Fruit fly (Drosophila melanogaster) whole organism, embryonic: ENCODE results near the gene mRpL16.

ENCODE experiments used
- Adf1 ChIP-seq: fragments of 200-800 bp; sonication (Bioruptor generic); IDR thresholded peaks from 2 replicates; pipeline ENCODE4 v1.3.6; 2022; ENCODE audit warnings: missing biosample characterization, missing genetic modification characterization
- CG10462 ChIP-seq: fragments of 200-800 bp; sonication (Bioruptor generic); optimal IDR thresholded peaks from 2 replicates; lab custom pipeline; 2016; ENCODE audit warnings: missing biosample characterization, missing genetic modification characterization
- CG10543 ChIP-seq: fragments of 200-800 bp; sonication (Bioruptor generic); optimal IDR thresholded peaks from 3 replicates; lab custom pipeline; 2017; ENCODE audit warnings: missing biosample characterization, mild to moderate bottlenecking, missing genetic modification characterization, moderate library complexity
- CG12155 ChIP-seq: fragments of 200-800 bp; sonication (Bioruptor generic); optimal IDR thresholded peaks from 3 replicates; lab custom pipeline; 2016; ENCODE audit warnings: missing biosample characterization, missing genetic modification characterization
- CG1233 ChIP-seq: fragments of 200-800 bp; sonication (Bioruptor generic); optimal IDR thresholded peaks from 4 replicates; lab custom pipeline; 2018; ENCODE audit warnings: missing biosample characterization, mild to moderate bottlenecking, missing genetic modification characterization
- CG12769 ChIP-seq: fragments of 200-800 bp; sonication (Bioruptor generic); optimal IDR thresholded peaks from 2 replicates; lab custom pipeline; 2019; ENCODE audit warnings: missing biosample characterization, mild to moderate bottlenecking, missing genetic modification characterization, moderate library complexity
- CG13424 ChIP-seq: fragments of 200-800 bp; sonication (Bioruptor generic); optimal IDR thresholded peaks from 2 replicates; lab custom pipeline; 2019; ENCODE audit warnings: missing biosample characterization, mild to moderate bottlenecking, missing genetic modification characterization, moderate library complexity
- CG13894 ChIP-seq: fragments of 200-800 bp; sonication (Bioruptor generic); optimal IDR thresholded peaks from 3 replicates; lab custom pipeline; 2018; ENCODE audit warnings: missing biosample characterization, mild to moderate bottlenecking, missing genetic modification characterization, moderate library complexity
- CG15696 ChIP-seq: fragments of 200-800 bp; sonication (Bioruptor generic); optimal IDR thresholded peaks from 2 replicates; lab custom pipeline; 2019; ENCODE audit warnings: missing biosample characterization, mild to moderate bottlenecking, missing genetic modification characterization, moderate library complexity
- CG17359 ChIP-seq: fragments of 200-800 bp; sonication (Bioruptor generic); optimal IDR thresholded peaks from 3 replicates; lab custom pipeline; 2018; ENCODE audit warnings: missing biosample characterization, mild to moderate bottlenecking, missing genetic modification characterization, moderate library complexity
- CG2678 ChIP-seq: fragments of 200-800 bp; sonication (Bioruptor generic); optimal IDR thresholded peaks from 3 replicates; lab custom pipeline; 2019; ENCODE audit warnings: missing biosample characterization, mild to moderate bottlenecking, missing genetic modification characterization, moderate library complexity
- CG32532 ChIP-seq: fragments of 200-800 bp; sonication (Bioruptor generic); IDR thresholded peaks from 2 replicates; pipeline ENCODE4 v1.3.6; 2022; ENCODE audit warnings: missing biosample characterization, missing genetic modification characterization
- CG34376 ChIP-seq: fragments of 200-800 bp; sonication (Bioruptor generic); optimal IDR thresholded peaks from 2 replicates; lab custom pipeline; 2018; ENCODE audit warnings: missing biosample characterization, mild to moderate bottlenecking, missing genetic modification characterization
- CG7963 ChIP-seq: fragments of 200-800 bp; sonication (Bioruptor generic); IDR thresholded peaks from 3 replicates; pipeline ENCODE4 v1.3.6; 2022; ENCODE audit warnings: missing biosample characterization, missing genetic modification characterization; ENCODE audit not compliant: partially characterized antibody
- CG7987 ChIP-seq: fragments of 200-800 bp; sonication (Bioruptor generic); optimal IDR thresholded peaks from 2 replicates; lab custom pipeline; 2018; ENCODE audit warnings: missing biosample characterization, mild to moderate bottlenecking, missing genetic modification characterization, moderate library complexity
- D19B ChIP-seq: fragments of 200-800 bp; sonication (Bioruptor generic); optimal IDR thresholded peaks from 2 replicates; lab custom pipeline; 2017; ENCODE audit warnings: missing biosample characterization, mild to moderate bottlenecking, missing genetic modification characterization
- Dek ChIP-seq: fragments of 200-800 bp; sonication (Bioruptor generic); optimal IDR thresholded peaks from 3 replicates; lab custom pipeline; 2019; ENCODE audit warnings: missing biosample characterization, mild to moderate bottlenecking, missing genetic modification characterization, moderate library complexity
- HmgZ ChIP-seq: fragments of 200-800 bp; sonication (Bioruptor generic); optimal IDR thresholded peaks from 2 replicates; lab custom pipeline; 2018; ENCODE audit warnings: missing biosample characterization, mild to moderate bottlenecking, missing genetic modification characterization
- Hr78 ChIP-seq, 2 experiments: fragments of 200-800 bp in 1 of 2; fragments of >200 bp in 1 of 2; sonication (Bioruptor generic) in 1 of 2; optimal IDR thresholded peaks; 2 replicates each; lab custom pipeline; 2017 to 2019; ENCODE audit warnings: missing biosample characterization in 2 of 2, missing genetic modification characterization in 2 of 2, mild to moderate bottlenecking in 1 of 2, moderate library complexity in 1 of 2
- Lhr ChIP-seq: fragments of 200-800 bp; sonication (Bioruptor generic); optimal IDR thresholded peaks from 3 replicates; lab custom pipeline; 2017; ENCODE audit warnings: mild to moderate bottlenecking, missing biosample characterization, missing genetic modification reagents, missing genetic modification characterization
- Med ChIP-seq: fragments of 200-800 bp; sonication (Bioruptor generic); peaks from one replicate; lab custom pipeline; 2016; ENCODE audit warnings: missing biosample characterization, missing genetic modification characterization, mild to moderate bottlenecking, inconsistent platforms, moderate library complexity
- NC2β ChIP-seq: fragments of 200-800 bp; sonication (Bioruptor generic); optimal IDR thresholded peaks from 2 replicates; lab custom pipeline; 2016; ENCODE audit warnings: missing biosample characterization, missing genetic modification characterization
- Nf-YC ChIP-seq: fragments of 200-800 bp; optimal IDR thresholded peaks from 3 replicates; lab custom pipeline; 2019; ENCODE audit warnings: missing biosample characterization, mild to moderate bottlenecking, missing genetic modification characterization, moderate library complexity
- Opbp ChIP-seq: fragments of 200-800 bp; sonication (Bioruptor generic); IDR thresholded peaks from 3 replicates; pipeline ENCODE4 v1.3.6; 2022; ENCODE audit warnings: missing biosample characterization, missing genetic modification characterization; ENCODE audit not compliant: partially characterized antibody
- PHDP ChIP-seq: fragments of 200-800 bp; sonication (Bioruptor generic); optimal IDR thresholded peaks from 3 replicates; lab custom pipeline; 2018; ENCODE audit warnings: missing biosample characterization, mild to moderate bottlenecking, missing genetic modification characterization, moderate library complexity
- Pdp1 ChIP-seq, 2 experiments: fragments of 200-800 bp; sonication (Bioruptor generic); optimal IDR thresholded peaks; 3 replicates each; lab custom pipeline; 2016; ENCODE audit warnings: missing biosample characterization in 2 of 2, missing genetic modification characterization in 2 of 2, mild to moderate bottlenecking in 1 of 2, moderate library complexity in 1 of 2
- Sin3A ChIP-seq: fragments of >200 bp; optimal IDR thresholded peaks from 2 replicates; lab custom pipeline; 2018
- abd-A ChIP-seq: fragments of 200-800 bp; sonication (Bioruptor generic); optimal IDR thresholded peaks from 3 replicates; lab custom pipeline; 2019; ENCODE audit warnings: missing biosample characterization, mild to moderate bottlenecking, missing genetic modification characterization, moderate library complexity
- al ChIP-seq: fragments of 200-800 bp; sonication (Bioruptor generic); IDR thresholded peaks from 2 replicates; pipeline ENCODE4 v1.3.6; 2022; ENCODE audit warnings: missing biosample characterization, missing genetic modification characterization
- chinmo ChIP-seq: fragments of 200-800 bp; sonication (Bioruptor generic); IDR thresholded peaks from 4 replicates; pipeline ENCODE4 v1.3.6; 2022; ENCODE audit warnings: missing biosample characterization, missing genetic modification characterization; ENCODE audit not compliant: partially characterized antibody
- crol ChIP-seq: fragments of 200-800 bp; sonication (Bioruptor generic); IDR thresholded peaks from 2 replicates; pipeline ENCODE4 v1.3.6; 2022; ENCODE audit warnings: missing biosample characterization, missing genetic modification characterization
- cwo ChIP-seq: fragments of 200-800 bp; sonication (Bioruptor generic); optimal IDR thresholded peaks from 3 replicates; lab custom pipeline; 2017; ENCODE audit warnings: missing biosample characterization, missing genetic modification characterization, mild to moderate bottlenecking, moderate library complexity, missing genetic modification reagents
- dysf ChIP-seq: fragments of 200-800 bp; sonication (Bioruptor generic); IDR thresholded peaks from 3 replicates; pipeline ENCODE4 v1.3.6; 2022; ENCODE audit warnings: missing biosample characterization, missing genetic modification characterization
- ewg ChIP-seq: fragments of 200-800 bp; sonication (Bioruptor generic); optimal IDR thresholded peaks from 3 replicates; lab custom pipeline; 2017; ENCODE audit warnings: mild to moderate bottlenecking, missing biosample characterization, missing genetic modification reagents, missing genetic modification characterization
- exex ChIP-seq: fragments of 200-800 bp; sonication (Bioruptor generic); optimal IDR thresholded peaks from 4 replicates; lab custom pipeline; 2018; ENCODE audit warnings: missing biosample characterization, mild to moderate bottlenecking, missing genetic modification characterization, moderate library complexity
- hb ChIP-seq: fragments of 200-800 bp; sonication (Bioruptor generic); IDR thresholded peaks from 3 replicates; pipeline ENCODE4 v1.3.6; 2022; ENCODE audit warnings: missing biosample characterization, missing genetic modification characterization; ENCODE audit not compliant: partially characterized antibody
- jumu ChIP-seq: fragments of 200-800 bp; sonication (Bioruptor generic); optimal IDR thresholded peaks from 3 replicates; lab custom pipeline; 2016; ENCODE audit warnings: missing biosample characterization, missing genetic modification characterization
- kay ChIP-seq: fragments of 200-800 bp; sonication (Bioruptor generic); optimal IDR thresholded peaks from 2 replicates; lab custom pipeline; 2016; ENCODE audit warnings: missing biosample characterization, missing genetic modification characterization
- ken ChIP-seq: fragments of 200-800 bp; sonication (Bioruptor generic); IDR thresholded peaks from 3 replicates; pipeline ENCODE4 v1.3.6; 2022; ENCODE audit warnings: missing biosample characterization, missing genetic modification characterization
- nerfin-1 ChIP-seq: fragments of 200-800 bp; sonication (Bioruptor generic); optimal IDR thresholded peaks from 3 replicates; lab custom pipeline; 2019; ENCODE audit warnings: missing biosample characterization, mild to moderate bottlenecking, missing genetic modification characterization, moderate library complexity
- sc ChIP-seq, 3 experiments: fragments of >200 bp in 2 of 3; fragments of 200-800 bp in 1 of 3; sonication (Bioruptor generic) in 1 of 3; optimal IDR thresholded peaks; 2 replicates in 2 of 3; 3 replicates in 1 of 3; lab custom pipeline; 2017; ENCODE audit warnings: mild to moderate bottlenecking in 1 of 3, missing biosample characterization in 1 of 3, missing genetic modification characterization in 1 of 3, missing genetic modification reagents in 1 of 3
- scrt ChIP-seq: fragments of 200-800 bp; sonication (Bioruptor generic); optimal IDR thresholded peaks from 2 replicates; lab custom pipeline; 2018; ENCODE audit warnings: missing biosample characterization, mild to moderate bottlenecking, missing genetic modification characterization, moderate library complexity
- sd ChIP-seq: fragments of 200-800 bp; sonication (Bioruptor generic); optimal IDR thresholded peaks from 3 replicates; lab custom pipeline; 2018; ENCODE audit warnings: missing biosample characterization, mild to moderate bottlenecking, missing genetic modification characterization, moderate library complexity
- slbo ChIP-seq: fragments of 200-800 bp; sonication (Bioruptor generic); IDR thresholded peaks from 2 replicates; pipeline ENCODE4 v1.3.6; 2022; ENCODE audit warnings: missing biosample characterization, missing genetic modification characterization
- sug ChIP-seq: fragments of 200-800 bp; optimal IDR thresholded peaks from 2 replicates; lab custom pipeline; 2019; ENCODE audit warnings: missing biosample characterization, mild to moderate bottlenecking, missing genetic modification characterization, moderate library complexity
- tgo ChIP-seq: fragments of 200-800 bp; sonication (Bioruptor generic); IDR thresholded peaks from 3 replicates; pipeline ENCODE4 v1.3.6; 2022; ENCODE audit warnings: missing biosample characterization, missing genetic modification characterization
- twi ChIP-seq: fragments of 200-800 bp; optimal IDR thresholded peaks from 2 replicates; lab custom pipeline; 2019; ENCODE audit warnings: missing biosample characterization, mild to moderate bottlenecking, missing genetic modification characterization, moderate library complexity
- wor ChIP-seq: fragments of 200-800 bp; sonication (Bioruptor generic); IDR thresholded peaks from 2 replicates; pipeline ENCODE4 v1.3.6; 2022; ENCODE audit warnings: missing biosample characterization, missing genetic modification characterization
- z ChIP-seq: fragments of 200-800 bp; sonication (Bioruptor generic); IDR thresholded peaks from 3 replicates; pipeline ENCODE4 v1.3.6; 2022; ENCODE audit warnings: missing biosample characterization, missing genetic modification characterization

The mRpL16 gene

dm6 chrX:1842875-1843274, 47.2 kb upstream of the mRpL16 start (continued):
- peak; percentile 81 for TF ChIP-seq sd
- peak; percentile 11; the same call in 1 of the 2 replicates for TF ChIP-seq slbo (GFP tag; lab: Robert Waterston, UW)
- TF ChIP-seq CG10543 (GFP tag; lab: Kevin White, UChicago) = peak; percentile 65
- peak; percentile 79 for TF ChIP-seq kay
- no peak for TF ChIP-seq z (GFP tag; lab: Robert Waterston, UW)
- TF ChIP-seq CG10462 = no peak
- TF ChIP-seq CG32532 = no peak
- TF ChIP-seq Nf-YC (tag; lab: Kevin White, UChicago) = peak; percentile 65
- TF ChIP-seq CG15696 = no peak
- TF ChIP-seq al = no peak
- TF ChIP-seq wor (GFP tag; lab: Robert Waterston, UW) = no peak
- peak; percentile 98 for TF ChIP-seq sug
- TF ChIP-seq cwo (GFP tag; lab: Kevin White, UChicago) = peak; percentile 86
- no peak for TF ChIP-seq ken (GFP tag; lab: Robert Waterston, UW)
- peak; percentile 16; the same call in 1 of the 3 replicates for TF ChIP-seq tgo (GFP tag; lab: Robert Waterston, UW)
- no peak for TF ChIP-seq CG7963 (GFP tag; lab: Robert Waterston, UW)
- peak; percentile 34 for TF ChIP-seq exex
- TF ChIP-seq Med = peak; percentile 87
- TF ChIP-seq PHDP (tag; lab: Kevin White, UChicago) = no peak
- no peak for TF ChIP-seq Dek (tag; lab: Kevin White, UChicago)
- TF ChIP-seq CG34376 = peak; percentile 47
- peak; percentile 5 for TF ChIP-seq CG2678 (tag; lab: Kevin White, UChicago)
- TF ChIP-seq dysf (GFP tag; lab: Robert Waterston, UW) = 0 out of 3 replicates have a peak, but pooled peaks have one; percentile 8
- peak; percentile 94 for TF ChIP-seq CG7987 (GFP tag; lab: Kevin White, UChicago)
- TF ChIP-seq abd-A (tag; lab: Kevin White, UChicago) = peak; percentile 10
- TF ChIP-seq Opbp (GFP tag; lab: Robert Waterston, UW) = no peak
- TF ChIP-seq ewg = no peak
- peak; percentile 38 for TF ChIP-seq crol
- TF ChIP-seq sc (optimal IDR thresholded peaks at IDR 0.05; lab: Kevin White, UChicago) = no peak
- no peak for TF ChIP-seq sc (GFP tag; optimal IDR thresholded peaks at IDR 0.05; lab: Kevin White, UChicago)
- no peak for TF ChIP-seq CG12155 (GFP tag; lab: Kevin White, UChicago)
- no peak for TF ChIP-seq D19B (GFP tag; lab: Kevin White, UChicago)
- no peak for TF ChIP-seq hb (GFP tag; lab: Robert Waterston, UW)
- TF ChIP-seq Adf1 (GFP tag; lab: Robert Waterston, UW) = peak; percentile 37; the same call in 1 of the 2 replicates
- no peak for TF ChIP-seq scrt
- TF ChIP-seq CG13424 (tag; lab: Kevin White, UChicago) = no peak
- no peak for TF ChIP-seq jumu (GFP tag; lab: Kevin White, UChicago)
- no peak for TF ChIP-seq twi
- TF ChIP-seq Pdp1 (GFP tag; optimal IDR thresholded peaks at IDR 0.05; lab: Kevin White, UChicago) = peak in 1 of 2 experiments; percentile 1
- peak; percentile 27 for TF ChIP-seq HmgZ (tag; lab: Kevin White, UChicago)
- TF ChIP-seq CG13894 (tag; lab: Kevin White, UChicago) = peak; percentile 55
- no peak for TF ChIP-seq Sin3A (lab: Kevin White, UChicago)
- peak; percentile 82 for TF ChIP-seq CG12769
- TF ChIP-seq CG1233 = no peak
- TF ChIP-seq NC2β = no peak
- no peak for TF ChIP-seq nerfin-1
- TF ChIP-seq chinmo = 0 out of 4 replicates have a peak, but pooled peaks have one; percentile 48
- TF ChIP-seq CG17359 (tag; lab: Kevin White, UChicago) = no peak
- TF ChIP-seq Lhr (GFP tag; lab: Kevin White, UChicago) = no peak
- TF ChIP-seq Hr78 (GFP tag; optimal IDR thresholded peaks at IDR 0.05; lab: Kevin White, UChicago) = peak in 1 of 2 experiments; percentile 93
